Worm (Caenorhabditis elegans): ENCODE results near the gene fbxb-87.

The fbxb-87 gene

ce11 chrIII:10881462-10881861 lies 12.9 kb upstream of the fbxb-87 start, which contains the start of gene athp-1:
Gene athp-1, plus strand, starts transcription at chrIII:10881766.
- TF ChIP-seq gmeb-2 (tag; optimal IDR thresholded peaks at IDR 0.05), result no peak
- no peak for TF ChIP-seq sox-2 (GFP tag; IDR thresholded peaks at IDR 0.05)
- no peak for TF ChIP-seq ceh-48 (tag; optimal IDR thresholded peaks at IDR 0.05)
- TF ChIP-seq rnt-1 (tag; optimal IDR thresholded peaks at IDR 0.05), result no peak
- no peak for TF ChIP-seq pax-1 (tag; optimal IDR thresholded peaks at IDR 0.05)
- no peak for TF ChIP-seq ceh-24 (tag; optimal IDR thresholded peaks at IDR 0.05)

- TF ChIP-seq ceh-6 (GFP tag; optimal IDR thresholded peaks at IDR 0.05) (no peak), npax-4 (tag; optimal IDR thresholded peaks at IDR 0.05) (no peak), tbx-7 (tag; optimal IDR thresholded peaks at IDR 0.05) (no peak), ets-4 (tag; optimal IDR thresholded peaks at IDR 0.05) (no peak), gmeb-2 (tag; optimal IDR thresholded peaks at IDR 0.05) (no peak), pha-2 (tag; optimal IDR thresholded peaks at IDR 0.05) (no peak), pha-4 (tag; optimal IDR thresholded peaks at IDR 0.05) (no peak), fkh-6 (tag; optimal IDR thresholded peaks at IDR 0.05) (no peak), ztf-16 (tag; optimal IDR thresholded peaks at IDR 0.05) (no peak), hlh-8 (tag; optimal IDR thresholded peaks at IDR 0.05) (no peak), ceh-19 (GFP tag; optimal IDR thresholded peaks at IDR 0.05) (no peak), lin-11 (tag; optimal IDR thresholded peaks at IDR 0.05) (no peak), pros-1 (tag; optimal IDR thresholded peaks at IDR 0.05) (no peak), nfya-1 (tag; optimal IDR thresholded peaks at IDR 0.05) (peak; percentile 59), pax-1 (tag; optimal IDR thresholded peaks at IDR 0.05) (no peak), che-1 (tag; optimal IDR thresholded peaks at IDR 0.05) (no peak), ceh-48 (tag; optimal IDR thresholded peaks at IDR 0.05) (peak; percentile 9), ceh-9 (tag; optimal IDR thresholded peaks at IDR 0.05) (no peak), dmd-4 (tag; optimal IDR thresholded peaks at IDR 0.05; ENCODE audit: borderline replicate concordance) (no peak), ceh-31 (tag; optimal IDR thresholded peaks at IDR 0.05) (peak; percentile 39), ceh-34 (tag; optimal IDR thresholded peaks at IDR 0.05) (no peak), Y22D7AL.16 (tag; optimal IDR thresholded peaks at IDR 0.05) (no peak), sox-2 (GFP tag; IDR thresholded peaks at IDR 0.05) (no peak), ceh-18 (tag; optimal IDR thresholded peaks at IDR 0.05) (peak; percentile 8), hlh-30 (tag; optimal IDR thresholded peaks at IDR 0.05; ENCODE audit: insufficient read depth) (no peak), hlh-15 (tag; optimal IDR thresholded peaks at IDR 0.05) (no peak), ahr-1 (tag; optimal IDR thresholded peaks at IDR 0.05) (no peak), unc-42 (tag; optimal IDR thresholded peaks at IDR 0.05) (peak; percentile 87), elt-4 (tag; optimal IDR thresholded peaks at IDR 0.05) (no peak), unc-86 (tag; optimal IDR thresholded peaks at IDR 0.05) (no peak), lim-6 (tag; optimal IDR thresholded peaks at IDR 0.05) (no peak), unc-3 (GFP tag; conservative IDR thresholded peaks at IDR 0.05) (no peak), unc-3 (tag; optimal IDR thresholded peaks at IDR 0.05) (no peak), ceh-30 (tag; optimal IDR thresholded peaks at IDR 0.05) (no peak), K09A11.1 (tag; optimal IDR thresholded peaks at IDR 0.05; ENCODE audit: insufficient read depth) (no peak), F13H6.1 (tag; optimal IDR thresholded peaks at IDR 0.05) (no peak), unc-55 (GFP tag; optimal IDR thresholded peaks at IDR 0.05) (peak; percentile 24), nhr-11 (tag; optimal IDR thresholded peaks at IDR 0.05) (no peak), hlh-6 (tag; optimal IDR thresholded peaks at IDR 0.05) (no peak), hlh-13 (GFP tag; optimal IDR thresholded peaks at IDR 0.05) (no peak), ceh-2 (tag; optimal IDR thresholded peaks at IDR 0.05) (no peak), pqm-1 (tag; optimal IDR thresholded peaks at IDR 0.05) (no peak), C38D4.7 (GFP tag; optimal IDR thresholded peaks at IDR 0.05) (no peak), sdc-2 (tag; optimal IDR thresholded peaks at IDR 0.05) (no peak), K02D7.2 (tag; optimal IDR thresholded peaks at IDR 0.05) (no peak), fax-1 (tag; optimal IDR thresholded peaks at IDR 0.05) (no peak), fkh-10 (GFP tag; optimal IDR thresholded peaks at IDR 0.05) (no peak), rnt-1 (tag; optimal IDR thresholded peaks at IDR 0.05) (no peak), sox-4 (tag; optimal IDR thresholded peaks at IDR 0.05) (no peak), elt-2 (tag; optimal IDR thresholded peaks at IDR 0.05) (no peak), ttx-3 (tag; optimal IDR thresholded peaks at IDR 0.05) (no peak)
Observed at ce11 chrIII:10881996-10882395, 12.3 kb upstream of the fbxb-87 start.
